Worm (Caenorhabditis elegans) whole organism, late embryonic: ENCODE results near the gene gcl-1.

Experiments
- F13H6.1 ChIP-seq: sonication (generic microtip); optimal IDR thresholded peaks from 2 replicates; lab custom pipeline; 2016; ENCODE audit warnings: missing genetic modification characterization, missing compliant biosample characterization
- T23F11.4 ChIP-seq: fragments of 200-800 bp; sonication (Bioruptor generic); optimal IDR thresholded peaks from 2 replicates; lab custom pipeline; 2018; ENCODE audit warnings: mild to moderate bottlenecking, missing genetic modification characterization, missing compliant biosample characterization
- ahr-1 ChIP-seq: sonication (generic microtip); optimal IDR thresholded peaks from 2 replicates; lab custom pipeline; 2016; ENCODE audit warnings: missing genetic modification characterization, missing compliant biosample characterization
- ama-1 ChIP-seq: fragments of 150-350 bp; optimal IDR thresholded peaks from 2 replicates; lab custom pipeline; 2014
- ceh-14 ChIP-seq: sonication (generic microtip); optimal IDR thresholded peaks from 2 replicates; lab custom pipeline; 2016; ENCODE audit warnings: missing genotype, missing genetic modification characterization, missing compliant biosample characterization
- ceh-30 ChIP-seq: fragments of 150-350 bp; optimal IDR thresholded peaks from 2 replicates; lab custom pipeline; 2014; ENCODE audit warnings: missing biosample characterization, missing genetic modification characterization
- ceh-48 ChIP-seq: sonication (generic microtip); optimal IDR thresholded peaks from 2 replicates; lab custom pipeline; 2016; ENCODE audit warnings: missing genetic modification characterization, inconsistent platforms, missing compliant biosample characterization
- ceh-6 ChIP-seq: fragments of 200-800 bp; sonication (Bioruptor generic); optimal IDR thresholded peaks from 2 replicates; lab custom pipeline; 2018; ENCODE audit warnings: mild to moderate bottlenecking, missing genetic modification characterization, missing compliant biosample characterization
- che-1 ChIP-seq: sonication (generic microtip); optimal IDR thresholded peaks from 2 replicates; lab custom pipeline; 2016; ENCODE audit warnings: mild to moderate bottlenecking, missing genetic modification characterization, missing compliant biosample characterization
- dmd-4 ChIP-seq: sonication (generic microtip); optimal IDR thresholded peaks from 2 replicates; lab custom pipeline; 2016; ENCODE audit warnings: borderline replicate concordance, missing genetic modification characterization, missing compliant biosample characterization
- ets-4 ChIP-seq: sonication (generic microtip); optimal IDR thresholded peaks from 2 replicates; lab custom pipeline; 2016; ENCODE audit warnings: missing genetic modification characterization, missing compliant biosample characterization
- eyg-1 ChIP-seq: sonication (generic microtip); optimal IDR thresholded peaks from 2 replicates; lab custom pipeline; 2016; ENCODE audit warnings: missing genotype, missing genetic modification characterization, missing compliant biosample characterization
- fax-1 ChIP-seq: sonication (generic microtip); optimal IDR thresholded peaks from 2 replicates; lab custom pipeline; 2016; ENCODE audit warnings: missing genotype, missing genetic modification characterization, missing compliant biosample characterization
- fkh-10 ChIP-seq: fragments of 150-350 bp; optimal IDR thresholded peaks from 2 replicates; lab custom pipeline; 2014; ENCODE audit warnings: missing biosample characterization, missing genetic modification reagents, missing genetic modification characterization
- fkh-6 ChIP-seq: sonication (generic microtip); optimal IDR thresholded peaks from 2 replicates; lab custom pipeline; 2016; ENCODE audit warnings: missing genetic modification characterization, missing compliant biosample characterization
- hlh-6 ChIP-seq: sonication (generic microtip); optimal IDR thresholded peaks from 2 replicates; lab custom pipeline; 2016; ENCODE audit warnings: missing genotype, missing genetic modification characterization, missing compliant biosample characterization
- madf-2 ChIP-seq: sonication (generic microtip); optimal IDR thresholded peaks from 2 replicates; lab custom pipeline; 2017; ENCODE audit warnings: missing genetic modification characterization, missing compliant biosample characterization
- mec-3 ChIP-seq: sonication (generic microtip); optimal IDR thresholded peaks from 2 replicates; lab custom pipeline; 2016; ENCODE audit warnings: borderline replicate concordance, missing genetic modification characterization, missing compliant biosample characterization
- nhr-11 ChIP-seq: fragments of 150-350 bp; optimal IDR thresholded peaks from 2 replicates; lab custom pipeline; 2014; ENCODE audit warnings: missing biosample characterization, missing genetic modification characterization
- pag-3 ChIP-seq: sonication (generic microtip); optimal IDR thresholded peaks from 2 replicates; lab custom pipeline; 2016; ENCODE audit warnings: missing compliant biosample characterization, missing genetic modification characterization, borderline replicate concordance
- pax-1 ChIP-seq: fragments of 150-350 bp; optimal IDR thresholded peaks from 2 replicates; lab custom pipeline; 2014; ENCODE audit warnings: missing biosample characterization, missing genetic modification characterization
- pros-1 ChIP-seq: fragments of 150-350 bp; optimal IDR thresholded peaks from 2 replicates; lab custom pipeline; 2014; ENCODE audit warnings: missing biosample characterization, missing genetic modification reagents, missing genetic modification characterization
- ref-2 ChIP-seq: sonication (generic microtip); optimal IDR thresholded peaks from 2 replicates; lab custom pipeline; 2016; ENCODE audit warnings: missing genetic modification characterization, missing compliant biosample characterization
- rnt-1 ChIP-seq: sonication (generic microtip); optimal IDR thresholded peaks from 2 replicates; lab custom pipeline; 2016; ENCODE audit warnings: missing genetic modification characterization, missing compliant biosample characterization
- sox-4 ChIP-seq: sonication (generic microtip); optimal IDR thresholded peaks from 2 replicates; lab custom pipeline; 2017; ENCODE audit warnings: mild to moderate bottlenecking, missing genetic modification characterization, inconsistent platforms, missing compliant biosample characterization
- syd-9 ChIP-seq: sonication (generic microtip); optimal IDR thresholded peaks from 2 replicates; lab custom pipeline; 2016; ENCODE audit warnings: mild to moderate bottlenecking, missing genetic modification characterization, moderate library complexity, missing compliant biosample characterization
- tbx-7 ChIP-seq: sonication (generic microtip); optimal IDR thresholded peaks from 2 replicates; lab custom pipeline; 2016; ENCODE audit warnings: missing genotype, missing genetic modification characterization, missing compliant biosample characterization
- ttx-3 ChIP-seq: sonication (generic microtip); optimal IDR thresholded peaks from 2 replicates; lab custom pipeline; 2016; ENCODE audit warnings: missing genetic modification reagents, missing genetic modification characterization, missing compliant biosample characterization
- unc-3 ChIP-seq, 2 experiments: fragments of 200-800 bp in 1 of 2; sonication (Bioruptor generic) in 1 of 2; sonication (generic microtip) in 1 of 2; conservative IDR thresholded peaks in 1 of 2; optimal IDR thresholded peaks in 1 of 2; 2 replicates each; pipeline versions ENCODE4 v1.3.6 to Lab custom; 2016 to 2022; ENCODE audit warnings: missing compliant biosample characterization in 2 of 2, missing genetic modification characterization in 2 of 2, missing genetic modification reagents in 1 of 2
- unc-86 ChIP-seq: sonication (generic microtip); optimal IDR thresholded peaks from 2 replicates; lab custom pipeline; 2016; ENCODE audit warnings: missing genetic modification characterization, missing compliant biosample characterization
- zip-5 ChIP-seq: sonication (generic microtip); optimal IDR thresholded peaks from 2 replicates; lab custom pipeline; 2016; ENCODE audit warnings: missing genetic modification characterization, missing compliant biosample characterization
- ztf-16 ChIP-seq: sonication (generic microtip); optimal IDR thresholded peaks from 2 replicates; lab custom pipeline; 2017; ENCODE audit warnings: missing genetic modification characterization, missing compliant biosample characterization

The gcl-1 gene

DNA sequence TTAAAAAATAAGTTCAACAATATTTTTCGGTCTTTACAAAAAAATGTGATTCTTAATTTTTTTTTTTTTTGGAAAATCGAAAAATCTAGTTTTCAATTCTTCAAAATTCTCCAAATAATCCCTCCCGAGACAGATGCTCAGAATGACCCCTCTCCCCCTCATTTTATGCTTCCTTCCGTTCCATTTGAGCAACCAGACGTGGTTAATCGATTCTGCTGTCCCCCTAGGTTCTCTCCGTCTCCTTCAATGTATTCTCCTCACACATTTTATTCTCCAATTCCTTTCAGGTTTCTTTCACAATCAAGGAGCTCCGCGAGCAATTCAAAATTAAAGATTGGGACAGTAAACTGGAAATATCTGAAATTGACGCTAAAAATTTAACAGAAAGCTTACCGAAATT lies 37.8 kb downstream of the gcl-1 start:
- no peak for TF ChIP-seq syd-9
- peak; percentile 54 for TF ChIP-seq ceh-48 (tag; lab: Kevin White, UChicago)
- TF ChIP-seq ttx-3 (tag; lab: Kevin White, UChicago) = no peak
- TF ChIP-seq che-1 (tag; lab: Kevin White, UChicago) = no peak

DNA sequence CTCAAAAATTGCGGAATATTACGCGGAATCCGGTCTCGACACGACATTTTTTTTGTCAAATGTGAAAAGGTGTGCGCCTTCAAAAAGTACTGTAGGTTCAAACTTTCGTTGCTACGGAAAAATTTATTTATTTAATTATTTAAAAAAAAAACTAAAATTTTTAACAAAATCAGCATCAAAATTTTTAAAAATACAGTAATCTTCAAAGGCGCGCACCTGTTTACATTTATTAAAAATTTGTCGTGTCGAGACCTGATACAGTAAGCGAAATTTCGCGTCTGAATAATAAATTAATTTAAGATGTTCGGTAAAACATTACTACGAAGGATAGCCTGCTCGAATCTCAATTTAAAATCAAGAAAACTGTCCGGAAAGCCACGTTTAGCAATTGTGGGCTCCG lies 41.0 kb downstream of the gcl-1 start, which contains the start of gene Y62E10A.6:
Y62E10A.6 (plus strand) TSS at position 301 of the 400 bp plus-strand sequence.
- TF ChIP-seq nhr-11 (tag; lab: Kevin White, UChicago) = no peak
- no peak for TF ChIP-seq pax-1 (tag; lab: Kevin White, UChicago)
- no peak for TF ChIP-seq fkh-10 (GFP tag; lab: Kevin White, UChicago)
- no peak for TF ChIP-seq T23F11.4 (GFP tag; lab: Kevin White, UChicago)
- TF ChIP-seq rnt-1 (tag; lab: Kevin White, UChicago) = no peak
- no peak for TF ChIP-seq sox-4 (tag; lab: Kevin White, UChicago)
- no peak for TF ChIP-seq eyg-1 (tag; lab: Kevin White, UChicago)

DNA sequence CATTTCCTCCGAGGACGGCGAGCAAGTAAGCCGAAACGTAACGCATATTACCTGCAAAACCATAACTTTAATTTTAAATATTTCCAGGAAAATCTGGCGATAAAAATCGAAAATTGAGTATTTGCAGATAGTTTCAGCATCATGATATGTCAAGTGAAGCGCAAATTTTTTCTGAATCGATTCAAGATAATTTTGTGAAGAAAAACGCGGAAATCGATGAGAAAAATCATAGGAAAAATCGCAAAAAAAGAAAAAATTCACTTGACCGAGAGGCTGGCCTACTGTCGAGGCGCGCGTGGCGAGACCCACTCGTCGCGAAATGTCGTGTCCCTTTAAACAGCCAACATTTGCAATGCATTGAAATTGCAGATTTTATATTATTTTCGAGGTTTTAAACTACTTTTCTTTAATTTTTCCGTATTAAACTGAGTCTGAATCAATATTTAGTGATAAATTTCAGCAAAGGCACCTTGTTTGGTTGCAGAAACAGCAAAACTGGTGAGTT lies 42.4 kb downstream of the gcl-1 start, which contains the start of the genes rla-2, popl-7 and Y62E10A.24:
rla-2 (minus strand) TSS at position 51 of the 505 bp plus-strand sequence.
popl-7 (plus strand) TSS at position 455 of the 505 bp plus-strand sequence.
Y62E10A.24 (plus strand) TSS at position 476 of the 505 bp plus-strand sequence.
- no peak for TF ChIP-seq nhr-11 (tag; lab: Kevin White, UChicago)
- no peak for TF ChIP-seq fax-1 (tag; lab: Kevin White, UChicago)
- TF ChIP-seq, all 69 proteins: peak for 0

DNA sequence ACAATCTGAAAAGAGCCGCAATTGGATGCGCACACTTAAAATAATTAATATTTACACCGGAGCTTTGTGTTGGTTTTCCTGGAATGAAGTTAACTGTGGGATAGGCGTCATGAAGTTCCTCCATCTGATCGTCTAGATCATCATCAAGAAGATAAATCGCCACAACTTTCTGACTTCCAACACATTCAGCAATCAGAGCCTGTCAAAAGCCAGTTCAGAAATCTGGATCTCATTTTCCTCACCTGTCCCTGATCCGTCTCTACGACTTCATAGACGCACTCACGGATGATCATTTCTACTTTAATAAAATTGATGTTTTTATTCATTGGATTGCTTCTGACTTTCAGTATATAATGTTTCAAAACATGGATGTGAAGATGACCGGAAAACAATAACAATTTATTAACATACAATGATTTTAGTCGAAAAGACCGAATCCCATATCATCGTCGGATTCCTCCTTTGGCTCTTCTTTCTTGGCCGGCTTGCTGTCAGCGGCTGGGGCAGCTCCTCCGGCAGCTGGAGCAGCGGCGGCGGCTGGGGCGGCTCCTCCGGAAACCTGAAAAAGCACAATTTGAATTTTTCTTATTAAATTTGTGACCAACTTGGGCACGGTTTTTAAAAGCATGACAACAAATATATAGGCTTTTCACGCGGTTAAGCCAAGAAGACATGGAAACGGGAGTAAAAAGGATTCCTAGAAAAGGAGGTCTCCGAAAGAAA lies 43.4 kb downstream of the gcl-1 start, which contains the start of gene agt-1:
agt-1 (minus strand) TSS at position 293 of the 723 bp plus-strand sequence.
- TF ChIP-seq madf-2 (tag; lab: Kevin White, UChicago) (no peak), hlh-6 (no peak), pros-1 (tag; lab: Kevin White, UChicago) (no peak), pag-3 (no peak), fkh-6 (tag; lab: Kevin White, UChicago) (no peak), ceh-6 (no peak), ceh-30 (no peak), zip-5 (tag; lab: Kevin White, UChicago) (no peak), ets-4 (tag; lab: Kevin White, UChicago) (no peak), unc-86 (tag; lab: Kevin White, UChicago) (no peak), mec-3 (no peak), dmd-4 (no peak), eyg-1 (tag; lab: Kevin White, UChicago) (no peak), ama-1 (no peak), F13H6.1 (tag; lab: Kevin White, UChicago) (no peak)
- TF ChIP-seq, all 69 proteins: peak for 0

DNA sequence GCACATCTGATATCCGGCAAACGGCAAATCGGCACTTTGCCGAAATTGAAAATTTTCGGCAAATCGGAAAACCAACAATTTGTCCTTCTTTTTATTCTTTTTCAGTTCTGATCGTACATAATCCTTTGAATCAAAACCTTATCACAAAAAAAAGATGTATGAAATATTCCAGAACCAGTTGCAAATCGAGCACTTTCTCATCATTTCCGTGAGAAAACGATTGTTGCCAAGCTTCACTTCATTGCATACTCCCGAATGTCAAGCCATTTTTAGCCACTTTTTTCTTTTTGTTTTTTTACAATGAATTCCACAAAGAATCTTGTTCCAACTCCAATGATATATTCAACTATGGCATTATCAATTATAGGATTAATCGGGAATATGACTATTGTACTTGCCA lies 47.8 kb downstream of the gcl-1 start, which contains the start of gene srsx-25:
srsx-25 (plus strand) TSS at position 301 of the 400 bp plus-strand sequence.
- TF ChIP-seq ahr-1 (tag; lab: Kevin White, UChicago) (no peak), zip-5 (tag; lab: Kevin White, UChicago) (no peak), ama-1 (no peak), rnt-1 (tag; lab: Kevin White, UChicago) (no peak), che-1 (tag; lab: Kevin White, UChicago) (no peak), tbx-7 (no peak), unc-3 (GFP tag; conservative IDR thresholded peaks at IDR 0.05; lab: Robert Waterston, UW) (no peak), unc-3 (tag; optimal IDR thresholded peaks at IDR 0.05; lab: Kevin White, UChicago) (no peak), mec-3 (no peak)

DNA sequence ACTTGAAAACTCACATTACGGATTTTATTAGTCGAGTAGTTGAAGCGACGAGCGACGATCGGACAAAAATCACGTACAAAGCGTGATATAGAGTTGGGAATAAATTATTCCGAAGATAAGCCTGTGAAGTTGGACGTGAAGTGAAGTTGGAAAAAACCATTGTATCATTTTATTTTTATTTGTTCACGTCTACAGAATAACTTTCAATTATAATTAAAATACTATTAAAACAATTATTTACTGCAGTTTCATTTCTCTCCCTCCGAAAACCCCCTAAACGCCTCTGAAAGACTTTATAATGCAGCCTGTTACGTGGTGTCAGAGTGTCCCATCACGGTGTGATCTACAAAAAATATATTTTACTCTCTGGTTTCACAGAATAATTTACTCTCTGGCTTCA lies 52.6 kb downstream of the gcl-1 start, which contains the start of gene Y62E10A.3:
Y62E10A.3 (minus strand) TSS at position 101 of the 400 bp plus-strand sequence.
- TF ChIP-seq pros-1 (tag; lab: Kevin White, UChicago) (no peak), ceh-14 (tag; lab: Kevin White, UChicago) (no peak), ztf-16 (tag; lab: Kevin White, UChicago) (no peak), ceh-6 (no peak), fkh-6 (tag; lab: Kevin White, UChicago) (no peak), rnt-1 (tag; lab: Kevin White, UChicago) (no peak), ref-2 (tag; lab: Kevin White, UChicago) (no peak)
